Worm (Caenorhabditis elegans): ENCODE data around the gene kvs-2.

Gene kvs-2

DNA sequence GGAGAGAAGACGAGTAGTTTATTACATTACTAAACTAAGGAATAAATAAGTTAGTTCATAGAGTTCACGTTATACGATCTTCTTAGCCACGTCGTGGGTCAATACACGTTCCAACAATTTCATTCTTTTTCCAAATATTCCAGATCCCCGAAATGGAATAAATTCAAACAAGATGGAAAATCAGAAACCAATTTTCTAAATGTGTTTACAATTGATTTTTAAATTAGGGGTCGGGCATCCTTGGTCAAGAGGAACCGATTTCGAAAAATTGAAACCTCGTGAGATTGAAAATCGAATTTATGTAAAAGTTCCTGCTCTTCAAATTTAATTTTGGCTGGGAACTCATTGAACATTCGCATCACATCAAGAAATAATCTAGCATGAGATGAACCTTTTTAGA is 48.9 kb downstream of the kvs-2 start:
- no peak for TF ChIP-seq unc-62 (GFP tag; optimal IDR thresholded peaks at IDR 0.05)

DNA sequence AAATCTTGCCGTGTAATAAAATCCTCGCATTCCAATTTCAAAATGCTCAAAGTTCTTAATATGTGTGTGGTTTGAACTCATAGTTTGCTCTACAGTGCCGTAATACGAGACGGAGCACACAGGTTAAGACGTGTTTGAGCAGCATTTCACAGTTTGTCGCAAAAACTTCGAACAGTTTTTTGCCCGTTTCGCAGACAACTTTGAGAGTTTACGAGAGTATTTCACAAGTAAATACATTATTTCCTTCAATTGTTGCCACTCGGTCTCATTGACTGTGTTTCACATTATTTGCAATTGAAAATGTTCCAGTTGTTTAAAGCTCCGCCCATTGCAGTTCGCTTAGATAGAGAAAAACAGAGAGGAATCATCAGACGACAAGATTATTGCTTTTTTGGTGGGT is 51.8 kb downstream of the kvs-2 start, which contains the start of gene F29F11.20:
Gene F29F11.20 (plus strand): TSS at position 301 of the 400 bp plus-strand sequence.
- TF ChIP-seq unc-62 (GFP tag; optimal IDR thresholded peaks at IDR 0.05), result no peak

DNA sequence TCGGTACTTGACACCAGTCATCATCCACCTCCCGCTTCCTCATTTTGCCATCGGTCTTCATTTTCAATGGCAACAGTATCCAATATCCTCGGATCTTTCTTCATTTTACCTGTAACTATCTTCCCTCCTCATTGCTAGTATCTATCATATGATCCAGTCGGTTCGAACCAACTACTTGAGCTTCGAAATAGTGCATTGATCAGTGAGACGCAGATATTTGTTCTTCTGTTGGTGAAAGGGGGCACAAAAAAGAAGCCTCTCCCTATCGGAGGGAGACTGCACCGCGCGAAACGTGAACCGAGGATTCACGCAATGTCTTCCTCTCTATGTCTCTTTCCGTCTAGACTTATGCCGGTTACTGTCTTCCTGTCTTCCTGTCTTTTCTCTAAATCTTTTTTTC is 55.5 kb downstream of the kvs-2 start:
- no peak for TF ChIP-seq unc-62 (GFP tag; optimal IDR thresholded peaks at IDR 0.05)

DNA sequence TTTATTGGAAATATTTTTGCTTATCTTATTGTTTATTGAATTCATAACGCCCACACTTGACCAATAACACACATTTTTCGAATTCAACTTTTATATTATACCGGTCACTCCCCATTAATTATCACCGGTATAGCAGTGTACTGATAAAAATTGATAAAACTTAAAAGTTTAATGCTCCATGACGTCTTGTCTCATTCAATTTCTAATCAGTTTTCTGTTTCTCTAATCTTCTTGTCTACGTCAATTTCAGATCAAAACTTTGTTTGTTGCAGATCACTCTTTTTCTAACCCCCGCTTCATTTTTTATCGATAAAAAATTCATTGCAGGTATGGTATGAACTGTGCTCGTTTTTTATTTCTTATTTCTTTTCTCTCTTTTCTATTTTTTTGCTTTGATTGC is 57.9 kb downstream of the kvs-2 start:
- no peak for TF ChIP-seq unc-62 (GFP tag; optimal IDR thresholded peaks at IDR 0.05)

Data from whole organism, dauer.